Worm (Caenorhabditis elegans): ENCODE measurements around the gene alp-1.
A peak's percentile ranks its signal among the peaks of the same experiment; 100 is the strongest.

alp-1 gene

ce11 chrIV:8844457-8844856, 7.8 kb upstream of the alp-1 start, which contains the start of gene T11B7.2:
Gene T11B7.2 (minus strand): TSS chrIV:8844557.
- TF ChIP-seq hmg-20 (GFP tag; IDR thresholded peaks at IDR 0.05) (no peak), egrh-3 (GFP tag; IDR thresholded peaks at IDR 0.05) (no peak), Y95B8A.8 (GFP tag; IDR thresholded peaks at IDR 0.05) (no peak), F57C9.4 (tag; optimal IDR thresholded peaks at IDR 0.05) (no peak), hlh-26 (GFP tag; conservative IDR thresholded peaks at IDR 0.05) (no peak), bed-1 (GFP tag; IDR thresholded peaks at IDR 0.05) (no peak), Y53G8AR.9 (GFP tag; conservative IDR thresholded peaks at IDR 0.05) (no peak), aptf-3 (GFP tag; IDR thresholded peaks at IDR 0.05) (no peak), let-526 (GFP tag; IDR thresholded peaks at IDR 0.05) (no peak), nhr-90 (tag; optimal IDR thresholded peaks at IDR 0.05) (no peak), madf-3 (GFP tag; IDR thresholded peaks at IDR 0.05) (no peak), B0035.1 (tag; optimal IDR thresholded peaks at IDR 0.05) (no peak), somi-1 (GFP tag; optimal IDR thresholded peaks at IDR 0.05) (no peak), pha-4 (tag; optimal IDR thresholded peaks at IDR 0.05) (no peak), C17E4.6 (GFP tag; IDR thresholded peaks at IDR 0.05) (no peak), dpff-1 (tag; optimal IDR thresholded peaks at IDR 0.05) (no peak), F52B5.7 (tag; optimal IDR thresholded peaks at IDR 0.05) (no peak), ceh-100 (GFP tag; IDR thresholded peaks at IDR 0.05) (no peak), nhr-179 (tag; optimal IDR thresholded peaks at IDR 0.05) (no peak), aptf-2 (GFP tag; conservative IDR thresholded peaks at IDR 0.05) (no peak)

ce11 chrIV:8845922-8846321, 6.4 kb upstream of the alp-1 start:
- TF ChIP-seq K12H6.12 (tag; optimal IDR thresholded peaks at IDR 0.05), result no peak
- TF ChIP-seq nhr-80 (tag; optimal IDR thresholded peaks at IDR 0.05), result peak; percentile 68

DNA sequence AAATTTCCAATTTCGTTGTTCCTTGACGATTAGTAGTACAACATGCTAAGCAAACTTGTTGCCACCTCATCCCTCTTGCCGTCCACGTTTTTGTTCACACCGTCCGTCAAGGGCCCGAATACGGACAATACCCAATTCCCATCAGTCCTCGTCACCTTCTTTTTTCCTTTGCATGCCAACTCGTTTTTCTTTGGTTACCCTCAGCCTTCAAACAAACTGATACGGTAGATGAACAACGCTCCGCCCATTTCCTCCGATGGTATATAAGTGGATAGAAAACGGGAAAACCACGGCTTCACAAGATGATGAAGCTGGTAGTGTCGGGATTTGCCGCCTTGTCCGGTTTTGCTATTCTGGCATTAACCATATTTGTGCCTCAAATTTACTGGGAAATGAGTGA, 4.4 kb upstream of the alp-1 start, which contains the start of gene col-118:
col-118 (plus strand) TSS at position 301 of the 400 bp plus-strand sequence.
- no peak for TF ChIP-seq F52B5.7 (tag; optimal IDR thresholded peaks at IDR 0.05)
- no peak for TF ChIP-seq hmg-20 (GFP tag; IDR thresholded peaks at IDR 0.05)
- TF ChIP-seq cebp-1 (GFP tag; IDR thresholded peaks at IDR 0.05), result no peak
- TF ChIP-seq cebp-1 (tag; optimal IDR thresholded peaks at IDR 0.05), result no peak
- no peak for TF ChIP-seq Y67H2A.10 (GFP tag; conservative IDR thresholded peaks at IDR 0.05)
- no peak for TF ChIP-seq hlh-26 (GFP tag; conservative IDR thresholded peaks at IDR 0.05)
- TF ChIP-seq C06A6.2 (GFP tag; conservative IDR thresholded peaks at IDR 0.05), result no peak
- no peak for TF ChIP-seq ceh-79 (tag; optimal IDR thresholded peaks at IDR 0.05)
- TF ChIP-seq dox-1 (GFP tag; IDR thresholded peaks at IDR 0.05), result no peak
- no peak for TF ChIP-seq nhr-80 (tag; optimal IDR thresholded peaks at IDR 0.05)

ce11 chrIV:8848983-8849382, 3.3 kb upstream of the alp-1 start:
- TF ChIP-seq dpl-1 (GFP tag; optimal IDR thresholded peaks at IDR 0.05), result no peak
- TF ChIP-seq zfh-2 (GFP tag; conservative IDR thresholded peaks at IDR 0.05), result peak; percentile 83
- peak; percentile 35; the same call in 1 of the 2 replicates for TF ChIP-seq egrh-3 (GFP tag; IDR thresholded peaks at IDR 0.05)

- no peak for TF ChIP-seq chd-7 (tag; optimal IDR thresholded peaks at IDR 0.05)
- no peak for TF ChIP-seq hmg-20 (GFP tag; IDR thresholded peaks at IDR 0.05)
- no peak for TF ChIP-seq T07F8.4 (tag; optimal IDR thresholded peaks at IDR 0.05)
- no peak for TF ChIP-seq dpl-1 (GFP tag; optimal IDR thresholded peaks at IDR 0.05)
- TF ChIP-seq egrh-3 (GFP tag; IDR thresholded peaks at IDR 0.05), result peak; percentile 75; the same call in 1 of the 2 replicates
- no peak for TF ChIP-seq nfya-2 (GFP tag; IDR thresholded peaks at IDR 0.05)
- no peak for TF ChIP-seq hrde-1 (tag; optimal IDR thresholded peaks at IDR 0.05; ENCODE audit: borderline replicate concordance)
- peak; percentile 31; the same call in 1 of the 2 replicates for TF ChIP-seq ekl-4 (GFP tag; IDR thresholded peaks at IDR 0.05)
- TF ChIP-seq ccch-3 (GFP tag; optimal IDR thresholded peaks at IDR 0.05), result no peak
- no peak for TF ChIP-seq efl-1 (GFP tag; optimal IDR thresholded peaks at IDR 0.05)
- TF ChIP-seq egl-18 (GFP tag; IDR thresholded peaks at IDR 0.05), result no peak
- peak; percentile 87 for TF ChIP-seq zfh-2 (GFP tag; conservative IDR thresholded peaks at IDR 0.05)
- no peak for TF ChIP-seq ZK185.1 (tag; optimal IDR thresholded peaks at IDR 0.05; ENCODE audit: poor library complexity, severe bottlenecking)
- TF ChIP-seq lag-1 (GFP tag; IDR thresholded peaks at IDR 0.05), result no peak
- TF ChIP-seq Y67H2A.10 (GFP tag; conservative IDR thresholded peaks at IDR 0.05), result no peak
- no peak for TF ChIP-seq C17E4.6 (GFP tag; IDR thresholded peaks at IDR 0.05)
- TF ChIP-seq hsf-1 (GFP tag; IDR thresholded peaks at IDR 0.05), result no peak
- TF ChIP-seq egl-44 (GFP tag; IDR thresholded peaks at IDR 0.05), result no peak
- no peak for TF ChIP-seq mel-28 (tag; optimal IDR thresholded peaks at IDR 0.05; ENCODE audit: borderline replicate concordance)
- no peak for TF ChIP-seq B0035.1 (tag; optimal IDR thresholded peaks at IDR 0.05)
Observed at ce11 chrIV:8850807-8851206, 1.5 kb upstream of the alp-1 start.

Data from whole organism, young adult.